Fruit fly (Drosophila melanogaster) whole organism, embryonic: ENCODE data around the gene GXIVsPLA2.

Source experiments
- Asciz ChIP-seq: fragments of 200-800 bp; sonication (Bioruptor generic); optimal IDR thresholded peaks from 2 replicates; lab custom pipeline; 2017; ENCODE audit warnings: missing biosample characterization, mild to moderate bottlenecking, missing genetic modification characterization, missing genetic modification reagents
- CG6854 ChIP-seq: fragments of 200-800 bp; sonication (Bioruptor generic); optimal IDR thresholded peaks from 3 replicates; lab custom pipeline; 2017; ENCODE audit warnings: missing biosample characterization, mild to moderate bottlenecking, missing genetic modification characterization
- CG7556 ChIP-seq: fragments of 200-800 bp; sonication (Bioruptor generic); optimal IDR thresholded peaks from 2 replicates; lab custom pipeline; 2017; ENCODE audit warnings: missing biosample characterization, mild to moderate bottlenecking, missing genetic modification characterization
- MTF-1 ChIP-seq: fragments of 200-800 bp; sonication (Bioruptor generic); optimal IDR thresholded peaks from 2 replicates; lab custom pipeline; 2018; ENCODE audit warnings: missing biosample characterization, mild to moderate bottlenecking, missing genetic modification characterization, borderline replicate concordance
- Nf-YC ChIP-seq: fragments of 200-800 bp; optimal IDR thresholded peaks from 3 replicates; lab custom pipeline; 2019; ENCODE audit warnings: missing biosample characterization, mild to moderate bottlenecking, missing genetic modification characterization, moderate library complexity
- psq ChIP-seq: fragments of 200-800 bp; sonication (Bioruptor generic); optimal IDR thresholded peaks from 2 replicates; lab custom pipeline; 2017; ENCODE audit warnings: missing biosample characterization, missing genetic modification characterization
- pum ChIP-seq: fragments of 200-800 bp; sonication (Bioruptor generic); optimal IDR thresholded peaks from 2 replicates; lab custom pipeline; 2016; ENCODE audit warnings: missing biosample characterization, missing genetic modification characterization

DNA sequence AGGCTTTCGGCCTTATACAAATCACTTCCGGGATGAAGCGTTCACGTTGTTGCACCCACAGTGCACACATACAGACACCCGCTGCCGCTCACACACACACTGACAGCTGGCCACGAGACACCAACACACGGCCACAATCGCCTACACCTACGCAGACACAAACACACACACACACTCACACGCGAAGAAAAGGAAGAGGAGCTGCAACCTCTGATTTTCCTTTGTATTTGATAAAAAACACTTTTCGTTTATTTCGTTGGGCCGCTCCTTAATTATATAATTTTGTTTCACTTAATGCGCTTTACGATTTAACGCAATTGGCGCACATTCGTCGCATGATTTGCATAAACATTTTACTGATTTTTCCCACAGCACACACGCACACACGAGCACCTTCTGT lies 30.6 kb upstream of the GXIVsPLA2 start:
- TF ChIP-seq psq (GFP tag; lab: Kevin White, UChicago) (no peak), CG7556 (no peak), MTF-1 (no peak), CG6854 (GFP tag; lab: Kevin White, UChicago) (no peak), pum (no peak), Asciz (GFP tag; lab: Kevin White, UChicago) (no peak), Nf-YC (tag; lab: Kevin White, UChicago) (no peak)
